Worm (Caenorhabditis elegans): Measurements from ENCODE around the gene ver-3.

ce11 chrX:11028617-11029016, 36.3 kb downstream of the ver-3 start, which contains the start of gene ldb-1:
- TF ChIP-seq aptf-3 (GFP tag; IDR thresholded peaks at IDR 0.05) (no peak), C17E4.6 (GFP tag; IDR thresholded peaks at IDR 0.05) (no peak), snpc-1.1 (tag; optimal IDR thresholded peaks at IDR 0.05; ENCODE audit: insufficient read depth) (no peak), pha-4 (tag; optimal IDR thresholded peaks at IDR 0.05) (no peak), akir-1 (GFP tag; optimal IDR thresholded peaks at IDR 0.05) (no peak), madf-8 (GFP tag; conservative IDR thresholded peaks at IDR 0.05) (no peak), tbx-9 (tag; optimal IDR thresholded peaks at IDR 0.05; ENCODE audit: borderline replicate concordance) (no peak), let-526 (GFP tag; IDR thresholded peaks at IDR 0.05) (no peak), bed-2 (GFP tag; IDR thresholded peaks at IDR 0.05) (no peak), snpc-4 (GFP tag; optimal IDR thresholded peaks at IDR 0.05) (no peak), snpc-4 (tag; optimal IDR thresholded peaks at IDR 0.05) (no peak), gei-17 (GFP tag; optimal IDR thresholded peaks at IDR 0.05) (no peak), ceh-91 (GFP tag; IDR thresholded peaks at IDR 0.05) (no peak), ceh-58 (GFP tag; IDR thresholded peaks at IDR 0.05) (no peak)
